Fruit fly (Drosophila melanogaster) whole organism, embryonic: Measurements from ENCODE around the gene CG7985.

Experiments
- ATbp ChIP-seq: fragments of 200-800 bp; sonication (Bioruptor generic); optimal IDR thresholded peaks from 2 replicates; lab custom pipeline; 2017; ENCODE audit warnings: missing biosample characterization, mild to moderate bottlenecking, missing genetic modification characterization, missing genetic modification reagents
- Bgb ChIP-seq: fragments of 200-800 bp; sonication (Bioruptor generic); IDR thresholded peaks from 2 replicates; pipeline ENCODE4 v1.3.6; 2022; ENCODE audit warnings: missing biosample characterization, missing genetic modification characterization; ENCODE audit not compliant: partially characterized antibody
- BtbVII ChIP-seq: fragments of 200-800 bp; sonication (Bioruptor generic); optimal IDR thresholded peaks from 3 replicates; lab custom pipeline; 2017; ENCODE audit warnings: missing biosample characterization, mild to moderate bottlenecking, missing genetic modification characterization
- CG10366 ChIP-seq: fragments of 200-800 bp; sonication (Bioruptor generic); IDR thresholded peaks from 2 replicates; pipeline ENCODE4 v1.3.6; 2022; ENCODE audit warnings: missing biosample characterization, missing genetic modification characterization
- CG12155 ChIP-seq: fragments of 200-800 bp; sonication (Bioruptor generic); optimal IDR thresholded peaks from 3 replicates; lab custom pipeline; 2016; ENCODE audit warnings: missing biosample characterization, missing genetic modification characterization
- CG13296 ChIP-seq: fragments of 200-800 bp; sonication (Bioruptor generic); optimal IDR thresholded peaks from 3 replicates; lab custom pipeline; 2018; ENCODE audit warnings: missing biosample characterization, mild to moderate bottlenecking, missing genetic modification characterization
- CG14014 ChIP-seq: fragments of 200-800 bp; sonication (Bioruptor generic); IDR thresholded peaks from 2 replicates; pipeline ENCODE4 v1.3.6; 2022; ENCODE audit warnings: missing biosample characterization, missing genetic modification characterization
- CG14667 ChIP-seq: fragments of 200-800 bp; sonication (Bioruptor generic); IDR thresholded peaks from 2 replicates; pipeline ENCODE4 v1.3.6; 2022; ENCODE audit warnings: missing biosample characterization, missing genetic modification characterization
- CG15514 ChIP-seq: fragments of 200-800 bp; sonication (Bioruptor generic); optimal IDR thresholded peaks from 3 replicates; lab custom pipeline; 2017; ENCODE audit warnings: missing biosample characterization, missing genetic modification characterization, mild to moderate bottlenecking, moderate library complexity, missing genetic modification reagents
- CG1647 ChIP-seq: fragments of 200-800 bp; sonication (Bioruptor generic); optimal IDR thresholded peaks from 3 replicates; lab custom pipeline; 2016; ENCODE audit warnings: missing biosample characterization, missing genetic modification characterization
- CG17186 ChIP-seq: fragments of 200-800 bp; sonication (Bioruptor generic); optimal IDR thresholded peaks from 3 replicates; lab custom pipeline; 2017; ENCODE audit warnings: missing biosample characterization, missing genetic modification reagents, missing genetic modification characterization
- CG18599 ChIP-seq: fragments of 200-800 bp; sonication (Bioruptor generic); optimal IDR thresholded peaks from 3 replicates; lab custom pipeline; 2017; ENCODE audit warnings: missing biosample characterization, missing genetic modification characterization, mild to moderate bottlenecking, moderate library complexity, missing genetic modification reagents
- CG18764 ChIP-seq: fragments of 200-800 bp; sonication (Bioruptor generic); optimal IDR thresholded peaks from 3 replicates; lab custom pipeline; 2016; ENCODE audit warnings: missing biosample characterization, missing genetic modification characterization
- CG3163 ChIP-seq: fragments of 200-800 bp; sonication (Bioruptor generic); optimal IDR thresholded peaks from 3 replicates; lab custom pipeline; 2016; ENCODE audit warnings: missing biosample characterization, missing genetic modification characterization
- CG32772 ChIP-seq: fragments of 200-800 bp; sonication (Bioruptor generic); IDR thresholded peaks from 2 replicates; pipeline ENCODE4 v1.3.6; 2022; ENCODE audit warnings: missing biosample characterization, missing genetic modification characterization
- CG3838 ChIP-seq: fragments of 200-800 bp; sonication (Bioruptor generic); optimal IDR thresholded peaks from 3 replicates; lab custom pipeline; 2016; ENCODE audit warnings: missing biosample characterization, missing genetic modification characterization
- CG3995 ChIP-seq: fragments of 200-800 bp; sonication (Bioruptor generic); optimal IDR thresholded peaks from 3 replicates; lab custom pipeline; 2016; ENCODE audit warnings: missing biosample characterization, missing genetic modification characterization
- CG8281 ChIP-seq: fragments of 200-800 bp; sonication (Bioruptor generic); optimal IDR thresholded peaks from 2 replicates; lab custom pipeline; 2018; ENCODE audit warnings: missing biosample characterization, mild to moderate bottlenecking, missing genetic modification characterization, moderate library complexity
- CG9609 ChIP-seq: fragments of 200-800 bp; sonication (Bioruptor generic); optimal IDR thresholded peaks from 3 replicates; lab custom pipeline; 2016; ENCODE audit warnings: missing biosample characterization, missing genetic modification characterization
- CG9727 ChIP-seq: fragments of 200-800 bp; sonication (Bioruptor generic); optimal IDR thresholded peaks from 3 replicates; lab custom pipeline; 2017; ENCODE audit warnings: missing biosample characterization, mild to moderate bottlenecking, missing genetic modification characterization
- Chrac-16 ChIP-seq: fragments of 200-800 bp; sonication (Bioruptor generic); optimal IDR thresholded peaks from 3 replicates; lab custom pipeline; 2016; ENCODE audit warnings: missing biosample characterization, missing genetic modification characterization
- Dip2 ChIP-seq: fragments of 200-800 bp; sonication (Bioruptor generic); IDR thresholded peaks from 2 replicates; pipeline ENCODE4 v1.3.6; 2022; ENCODE audit warnings: missing biosample characterization, missing genetic modification characterization
- Dll ChIP-seq: fragments of 200-800 bp; sonication (Bioruptor generic); IDR thresholded peaks from 4 replicates; pipeline ENCODE4 v1.3.6; 2022; ENCODE audit warnings: missing biosample characterization, missing genetic modification characterization; ENCODE audit not compliant: partially characterized antibody
- Doc2 ChIP-seq: fragments of 200-800 bp; sonication (Bioruptor generic); IDR thresholded peaks from 2 replicates; pipeline ENCODE4 v1.3.6; 2022; ENCODE audit warnings: missing biosample characterization, missing genetic modification characterization
- Gug ChIP-seq: fragments of 200-800 bp; sonication (Bioruptor generic); IDR thresholded peaks from 4 replicates; pipeline ENCODE4 v1.3.6; 2022; ENCODE audit warnings: missing biosample characterization, missing genetic modification characterization
- Kr ChIP-seq: fragments of 200-800 bp; sonication (Bioruptor generic); optimal IDR thresholded peaks from 2 replicates; lab custom pipeline; 2017; ENCODE audit warnings: missing biosample characterization, mild to moderate bottlenecking, missing genetic modification characterization
- Neu2 ChIP-seq: fragments of 200-800 bp; sonication (Bioruptor generic); optimal IDR thresholded peaks from 3 replicates; lab custom pipeline; 2016; ENCODE audit warnings: missing biosample characterization, missing genetic modification characterization, borderline replicate concordance
- NfI ChIP-seq: fragments of 200-800 bp; sonication (Bioruptor generic); optimal IDR thresholded peaks from 3 replicates; lab custom pipeline; 2018; ENCODE audit warnings: missing biosample characterization, mild to moderate bottlenecking, missing genetic modification characterization, moderate library complexity
- Oli ChIP-seq: fragments of 200-800 bp; sonication (Bioruptor generic); optimal IDR thresholded peaks from 2 replicates; lab custom pipeline; 2018; ENCODE audit warnings: missing biosample characterization, mild to moderate bottlenecking, missing genetic modification characterization, moderate library complexity
- Optix ChIP-seq: fragments of 200-800 bp; sonication (Bioruptor generic); IDR thresholded peaks from 3 replicates; pipeline ENCODE4 v1.3.6; 2022; ENCODE audit warnings: missing biosample characterization, missing genetic modification characterization
- Scr ChIP-seq: fragments of 200-800 bp; sonication (Bioruptor generic); IDR thresholded peaks from 2 replicates; pipeline ENCODE4 v1.3.6; 2022; ENCODE audit warnings: missing biosample characterization, missing genetic modification characterization; ENCODE audit not compliant: partially characterized antibody
- TFAM ChIP-seq: fragments of 200-800 bp; sonication (Bioruptor generic); optimal IDR thresholded peaks from 2 replicates; lab custom pipeline; 2017; ENCODE audit warnings: missing biosample characterization, missing genetic modification characterization, inconsistent platforms
- Taf1 ChIP-seq: fragments of 200-800 bp; sonication (Bioruptor generic); IDR thresholded peaks from 2 replicates; pipeline ENCODE4 v1.3.6; 2022; ENCODE audit warnings: missing biosample characterization, missing genetic modification characterization
- al ChIP-seq: fragments of 200-800 bp; sonication (Bioruptor generic); IDR thresholded peaks from 2 replicates; pipeline ENCODE4 v1.3.6; 2022; ENCODE audit warnings: missing biosample characterization, missing genetic modification characterization
- crc ChIP-seq: fragments of 200-800 bp; sonication (Bioruptor generic); optimal IDR thresholded peaks from 2 replicates; lab custom pipeline; 2016; ENCODE audit warnings: missing biosample characterization, missing genetic modification characterization
- gce ChIP-seq: fragments of 200-800 bp; sonication (Bioruptor generic); IDR thresholded peaks from 3 replicates; pipeline ENCODE4 v1.3.6; 2022; ENCODE audit warnings: missing biosample characterization, missing genetic modification characterization
- gcm2 ChIP-seq: fragments of 200-800 bp; sonication (Bioruptor generic); optimal IDR thresholded peaks from 2 replicates; lab custom pipeline; 2016; ENCODE audit warnings: missing biosample characterization, missing genetic modification characterization
- gsb-n ChIP-seq: fragments of 200-800 bp; sonication (Bioruptor generic); optimal IDR thresholded peaks from 3 replicates; lab custom pipeline; 2018; ENCODE audit warnings: missing biosample characterization, mild to moderate bottlenecking, missing genetic modification characterization
- gt ChIP-seq: fragments of 200-800 bp; sonication (Bioruptor generic); IDR thresholded peaks from 2 replicates; pipeline ENCODE4 v1.3.6; 2022; ENCODE audit warnings: missing biosample characterization, missing genetic modification characterization
- ham ChIP-seq: fragments of 200-800 bp; sonication (Bioruptor generic); IDR thresholded peaks from 2 replicates; pipeline ENCODE4 v1.3.6; 2022; ENCODE audit warnings: missing biosample characterization, missing genetic modification characterization
- hth ChIP-seq: fragments of >200 bp; optimal IDR thresholded peaks from 2 replicates; lab custom pipeline; 2017; ENCODE audit warnings: inconsistent platforms
- inv ChIP-seq: fragments of 200-800 bp; sonication (Bioruptor generic); IDR thresholded peaks from 2 replicates; pipeline ENCODE4 v1.3.6; 2022; ENCODE audit warnings: missing biosample characterization, missing genetic modification characterization; ENCODE audit not compliant: partially characterized antibody
- jigr1 ChIP-seq: fragments of 200-800 bp; sonication (Bioruptor generic); IDR thresholded peaks from 3 replicates; pipeline ENCODE4 v1.3.6; 2022; ENCODE audit warnings: missing biosample characterization, missing genetic modification characterization
- oc ChIP-seq: fragments of 200-800 bp; sonication (Bioruptor generic); optimal IDR thresholded peaks from 2 replicates; lab custom pipeline; 2018; ENCODE audit warnings: missing biosample characterization, mild to moderate bottlenecking, missing genetic modification characterization, moderate library complexity
- pb ChIP-seq: fragments of 200-800 bp; sonication (Bioruptor generic); optimal IDR thresholded peaks from 3 replicates; lab custom pipeline; 2016; ENCODE audit warnings: missing biosample characterization, missing genetic modification characterization
- pfk ChIP-seq: fragments of 200-800 bp; sonication (Bioruptor generic); optimal IDR thresholded peaks from 2 replicates; lab custom pipeline; 2018; ENCODE audit warnings: missing biosample characterization, mild to moderate bottlenecking, missing genetic modification characterization, moderate library complexity
- ssp ChIP-seq: fragments of 200-800 bp; sonication (Bioruptor generic); IDR thresholded peaks from 2 replicates; pipeline ENCODE4 v1.3.6; 2022; ENCODE audit warnings: missing biosample characterization, missing genetic modification characterization
- toy ChIP-seq: fragments of 200-800 bp; sonication (Bioruptor generic); IDR thresholded peaks from 2 replicates; pipeline ENCODE4 v1.3.6; 2022; ENCODE audit warnings: missing biosample characterization, missing genetic modification characterization
- zen ChIP-seq: fragments of 200-800 bp; sonication (Bioruptor generic); optimal IDR thresholded peaks from 3 replicates; lab custom pipeline; 2018; ENCODE audit warnings: missing biosample characterization, mild to moderate bottlenecking, missing genetic modification characterization, moderate library complexity
- zfh1 ChIP-seq: fragments of 200-800 bp; sonication (Bioruptor generic); IDR thresholded peaks from 3 replicates; pipeline ENCODE4 v1.3.6; 2022; ENCODE audit warnings: missing biosample characterization, missing genetic modification characterization
- zfh2 ChIP-seq: fragments of 200-800 bp; sonication (Bioruptor generic); optimal IDR thresholded peaks from 2 replicates; lab custom pipeline; 2016; ENCODE audit warnings: missing biosample characterization, missing genetic modification characterization

Gene CG7985

dm6 chr3R:18223434-18223833 is 23.8 kb downstream of the CG7985 start, which contains the start of the genes mTerf5 and Non3 (continued):
- no peak for TF ChIP-seq Dip2 (GFP tag; lab: Robert Waterston, UW)
- TF ChIP-seq ATbp (GFP tag; lab: Kevin White, UChicago): peak; percentile 28
- TF ChIP-seq pfk (GFP tag; lab: Kevin White, UChicago): no peak
- TF ChIP-seq CG9609: no peak
- TF ChIP-seq Oli (tag; lab: Kevin White, UChicago): peak; percentile 24
- TF ChIP-seq jigr1 (GFP tag; lab: Robert Waterston, UW): no peak
- no peak for TF ChIP-seq crc (GFP tag; lab: Kevin White, UChicago)
- no peak for TF ChIP-seq gt (GFP tag; lab: Robert Waterston, UW)
- TF ChIP-seq Kr: no peak
- peak; percentile 85 for TF ChIP-seq inv (GFP tag; lab: Robert Waterston, UW)
- TF ChIP-seq gsb-n (tag; lab: Kevin White, UChicago): peak; percentile 58
- TF ChIP-seq gcm2 (GFP tag; lab: Kevin White, UChicago): no peak
- TF ChIP-seq CG3163: no peak
- TF ChIP-seq Chrac-16 (GFP tag; lab: Kevin White, UChicago): peak; percentile 46
- no peak for TF ChIP-seq hth (lab: Kevin White, UChicago)
- peak; percentile 47 for TF ChIP-seq CG18764 (GFP tag; lab: Kevin White, UChicago)
- no peak for TF ChIP-seq ham
- peak; percentile 55 for TF ChIP-seq CG12155 (GFP tag; lab: Kevin White, UChicago)
- TF ChIP-seq ssp (GFP tag; lab: Robert Waterston, UW): no peak
- 0 out of 2 replicates have a peak, but pooled peaks have one; percentile 15 for TF ChIP-seq CG32772 (GFP tag; lab: Robert Waterston, UW)
- TF ChIP-seq CG3995 (GFP tag; lab: Kevin White, UChicago): no peak
- no peak for TF ChIP-seq gce
- TF ChIP-seq CG8281 (tag; lab: Kevin White, UChicago): no peak
- peak; percentile 94 for TF ChIP-seq Scr
- no peak for TF ChIP-seq oc (tag; lab: Kevin White, UChicago)
- TF ChIP-seq Taf1 (GFP tag; lab: Robert Waterston, UW): no peak
- TF ChIP-seq zen (tag; lab: Kevin White, UChicago): peak; percentile 67
- no peak for TF ChIP-seq CG3838 (GFP tag; lab: Kevin White, UChicago)
- no peak for TF ChIP-seq toy
- TF ChIP-seq zfh2 (GFP tag; lab: Kevin White, UChicago): peak; percentile 45
- peak; percentile 60 for TF ChIP-seq CG9727 (GFP tag; lab: Kevin White, UChicago)
- TF ChIP-seq CG10366 (GFP tag; lab: Robert Waterston, UW): peak; percentile 27; the same call in 1 of the 2 replicates
- no peak for TF ChIP-seq TFAM (GFP tag; lab: Kevin White, UChicago)
- peak; percentile 58; the same call in 1 of the 3 replicates for TF ChIP-seq zfh1 (GFP tag; lab: Robert Waterston, UW)
- TF ChIP-seq CG14014 (GFP tag; lab: Robert Waterston, UW): no peak
- TF ChIP-seq Bgb (GFP tag; lab: Robert Waterston, UW): peak; percentile 85
- peak; percentile 37; the same call in 1 of the 3 replicates for TF ChIP-seq Optix (GFP tag; lab: Robert Waterston, UW)
- TF ChIP-seq CG13296 (GFP tag; lab: Kevin White, UChicago): peak; percentile 68
- no peak for TF ChIP-seq BtbVII (GFP tag; lab: Kevin White, UChicago)
- peak; percentile 56; the same call in 2 of the 4 replicates for TF ChIP-seq Gug (GFP tag; lab: Robert Waterston, UW)
- TF ChIP-seq CG14667 (GFP tag; lab: Robert Waterston, UW): no peak
- TF ChIP-seq Dll (GFP tag; lab: Robert Waterston, UW): peak; percentile 95
- no peak for TF ChIP-seq Doc2
- peak; percentile 14 for TF ChIP-seq pb (GFP tag; lab: Kevin White, UChicago)
- TF ChIP-seq al: 0 out of 2 replicates have a peak, but pooled peaks have one; percentile 22
- peak; percentile 69 for TF ChIP-seq NfI (GFP tag; lab: Kevin White, UChicago)
- TF ChIP-seq CG18599 (GFP tag; lab: Kevin White, UChicago): peak; percentile 63
- no peak for TF ChIP-seq CG1647 (GFP tag; lab: Kevin White, UChicago)
- TF ChIP-seq CG17186: peak; percentile 33
- no peak for TF ChIP-seq Neu2
- TF ChIP-seq CG15514 (GFP tag; lab: Kevin White, UChicago): peak; percentile 62
